Worm (Caenorhabditis elegans) whole organism, young adult: ENCODE measurements around the gene Y42H9AR.4.

Experiments
- F23B12.7 ChIP-seq: sonication (generic microtip); optimal IDR thresholded peaks from 2 replicates; lab custom pipeline; 2017; ENCODE audit warnings: missing genetic modification characterization, mild to moderate bottlenecking, missing compliant biosample characterization, antibody characterized with exemption, moderate library complexity; ENCODE audit not compliant: insufficient read depth
- mcd-1 ChIP-seq: fragments of 200-800 bp; sonication (Bioruptor generic); IDR thresholded peaks from 2 replicates; pipeline ENCODE4 v1.3.6; 2022; ENCODE audit warnings: missing genetic modification reagents, missing genetic modification characterization, missing compliant biosample characterization

DNA sequence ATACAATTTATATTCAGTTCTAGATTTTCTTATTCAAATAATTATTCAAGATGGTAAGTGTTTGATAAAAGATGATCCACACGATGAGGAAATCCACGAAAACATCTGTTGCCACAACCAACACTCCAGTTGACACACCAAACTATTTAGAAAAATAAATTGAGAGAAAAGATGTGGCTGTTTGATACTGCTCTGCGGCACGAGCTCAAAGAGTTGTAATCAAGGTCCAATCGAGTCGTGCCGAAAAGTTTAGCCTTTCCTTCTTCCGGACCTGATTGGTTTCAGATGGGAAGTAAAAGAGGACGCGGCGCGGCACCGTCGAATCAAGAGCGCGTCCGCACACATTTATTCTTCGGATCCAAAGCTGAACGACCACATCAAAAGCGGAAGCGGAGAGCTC is 24.5 kb upstream of the Y42H9AR.4 start:
- TF ChIP-seq mcd-1 (GFP tag; lab: Robert Waterston, UW), result no peak
- no peak for TF ChIP-seq F23B12.7 (tag; lab: Kevin White, UChicago)
